Fruit fly (Drosophila melanogaster) whole organism, embryonic: Measurements from ENCODE around the gene Jon66Cii.

Experiments
- Blimp-1 ChIP-seq: fragments of 200-800 bp; sonication (Bioruptor generic); optimal IDR thresholded peaks from 3 replicates; lab custom pipeline; 2018; ENCODE audit warnings: missing biosample characterization, missing genetic modification characterization, mild to moderate bottlenecking, moderate library complexity, missing genetic modification reagents
- CG11695 ChIP-seq: fragments of 200-800 bp; sonication (Bioruptor generic); IDR thresholded peaks from 3 replicates; pipeline ENCODE4 v1.3.6; 2022; ENCODE audit warnings: missing biosample characterization, missing genetic modification characterization
- CG12104 ChIP-seq: fragments of 200-800 bp; sonication (Bioruptor generic); optimal IDR thresholded peaks from 3 replicates; lab custom pipeline; 2016; ENCODE audit warnings: missing biosample characterization, missing genetic modification characterization
- CG12155 ChIP-seq: fragments of 200-800 bp; sonication (Bioruptor generic); optimal IDR thresholded peaks from 3 replicates; lab custom pipeline; 2016; ENCODE audit warnings: missing biosample characterization, missing genetic modification characterization
- CG1233 ChIP-seq: fragments of 200-800 bp; sonication (Bioruptor generic); optimal IDR thresholded peaks from 4 replicates; lab custom pipeline; 2018; ENCODE audit warnings: missing biosample characterization, mild to moderate bottlenecking, missing genetic modification characterization
- CG13123 ChIP-seq: fragments of 200-800 bp; sonication (Bioruptor generic); optimal IDR thresholded peaks from 2 replicates; lab custom pipeline; 2016; ENCODE audit warnings: missing biosample characterization, missing genetic modification characterization
- CG14014 ChIP-seq: fragments of 200-800 bp; sonication (Bioruptor generic); IDR thresholded peaks from 2 replicates; pipeline ENCODE4 v1.3.6; 2022; ENCODE audit warnings: missing biosample characterization, missing genetic modification characterization
- CG14050 ChIP-seq: fragments of 200-800 bp; sonication (Bioruptor generic); IDR thresholded peaks from 3 replicates; pipeline ENCODE4 v1.3.6; 2022; ENCODE audit warnings: missing biosample characterization, missing genetic modification characterization
- CG15601 ChIP-seq: fragments of 200-800 bp; sonication (Bioruptor generic); optimal IDR thresholded peaks from 3 replicates; lab custom pipeline; 2019; ENCODE audit warnings: missing biosample characterization, mild to moderate bottlenecking, missing genetic modification characterization, moderate library complexity
- CG1602 ChIP-seq: fragments of 200-800 bp; sonication (Bioruptor generic); optimal IDR thresholded peaks from 3 replicates; lab custom pipeline; 2016; ENCODE audit warnings: missing biosample characterization, missing genetic modification characterization
- CG16813 ChIP-seq: fragments of 200-800 bp; sonication (Bioruptor generic); IDR thresholded peaks from 3 replicates; pipeline ENCODE4 v1.3.6; 2022; ENCODE audit warnings: missing biosample characterization, missing genetic modification characterization; ENCODE audit not compliant: partially characterized antibody
- CG17186 ChIP-seq: fragments of 200-800 bp; sonication (Bioruptor generic); optimal IDR thresholded peaks from 3 replicates; lab custom pipeline; 2017; ENCODE audit warnings: missing biosample characterization, missing genetic modification reagents, missing genetic modification characterization
- CG18599 ChIP-seq: fragments of 200-800 bp; sonication (Bioruptor generic); optimal IDR thresholded peaks from 3 replicates; lab custom pipeline; 2017; ENCODE audit warnings: missing biosample characterization, missing genetic modification characterization, mild to moderate bottlenecking, moderate library complexity, missing genetic modification reagents
- CG18764 ChIP-seq: fragments of 200-800 bp; sonication (Bioruptor generic); optimal IDR thresholded peaks from 3 replicates; lab custom pipeline; 2016; ENCODE audit warnings: missing biosample characterization, missing genetic modification characterization
- CG2875 ChIP-seq: fragments of 200-800 bp; sonication (Bioruptor generic); optimal IDR thresholded peaks from 2 replicates; lab custom pipeline; 2017; ENCODE audit warnings: missing biosample characterization, mild to moderate bottlenecking, missing genetic modification characterization, missing genetic modification reagents
- CG32772 ChIP-seq: fragments of 200-800 bp; sonication (Bioruptor generic); IDR thresholded peaks from 2 replicates; pipeline ENCODE4 v1.3.6; 2022; ENCODE audit warnings: missing biosample characterization, missing genetic modification characterization
- CG42726 ChIP-seq: fragments of 200-800 bp; sonication (Bioruptor generic); IDR thresholded peaks from 2 replicates; pipeline ENCODE4 v1.3.6; 2022; ENCODE audit warnings: missing biosample characterization, missing genetic modification characterization; ENCODE audit not compliant: partially characterized antibody
- CG6683 ChIP-seq: fragments of 200-800 bp; sonication (Bioruptor generic); optimal IDR thresholded peaks from 2 replicates; lab custom pipeline; 2017; ENCODE audit warnings: missing biosample characterization, mild to moderate bottlenecking, missing genetic modification characterization, missing genetic modification reagents
- CG6813 ChIP-seq: fragments of 200-800 bp; sonication (Bioruptor generic); optimal IDR thresholded peaks from 2 replicates; lab custom pipeline; 2017; ENCODE audit warnings: missing biosample characterization, missing genetic modification characterization, mild to moderate bottlenecking, moderate library complexity, missing genetic modification reagents
- CG7372 ChIP-seq: fragments of 200-800 bp; sonication (Bioruptor generic); IDR thresholded peaks from 2 replicates; pipeline ENCODE4 v1.3.6; 2022; ENCODE audit warnings: missing biosample characterization, missing genetic modification characterization
- CG7786 ChIP-seq: fragments of 200-800 bp; sonication (Bioruptor generic); optimal IDR thresholded peaks from 2 replicates; lab custom pipeline; 2016; ENCODE audit warnings: missing biosample characterization, missing genetic modification characterization
- CG7928 ChIP-seq: fragments of 200-800 bp; sonication (Bioruptor generic); optimal IDR thresholded peaks from 2 replicates; lab custom pipeline; 2017; ENCODE audit warnings: missing biosample characterization, mild to moderate bottlenecking, missing genetic modification characterization
- CG8290 ChIP-seq, 3 experiments: fragments of 200-800 bp; sonication (Bioruptor generic); optimal IDR thresholded peaks; 2 replicates each; lab custom pipeline; 2016 to 2019; ENCODE audit warnings: missing biosample characterization in 3 of 3, missing genetic modification characterization in 3 of 3, mild to moderate bottlenecking in 2 of 3, moderate library complexity in 1 of 3
- D19A ChIP-seq: fragments of 200-800 bp; optimal IDR thresholded peaks from 3 replicates; lab custom pipeline; 2019; ENCODE audit warnings: missing biosample characterization, mild to moderate bottlenecking, missing genetic modification characterization, moderate library complexity
- Doc3 ChIP-seq: fragments of 200-800 bp; sonication (Bioruptor generic); IDR thresholded peaks from 3 replicates; pipeline ENCODE4 v1.3.6; 2022; ENCODE audit warnings: missing biosample characterization, missing genetic modification characterization; ENCODE audit not compliant: partially characterized antibody
- Eip74EF ChIP-seq, 2 experiments: fragments of 200-800 bp in 1 of 2; fragments of >200 bp in 1 of 2; sonication (Bioruptor generic) in 1 of 2; optimal IDR thresholded peaks; 2 replicates each; lab custom pipeline; 2017 to 2019; ENCODE audit warnings: missing biosample characterization in 2 of 2, missing genetic modification characterization in 2 of 2, mild to moderate bottlenecking in 1 of 2, moderate library complexity in 1 of 2
- Ets97D ChIP-seq: fragments of 200-800 bp; sonication (Bioruptor generic); optimal IDR thresholded peaks from 3 replicates; lab custom pipeline; 2016; ENCODE audit warnings: missing biosample characterization, missing genetic modification characterization
- Gug ChIP-seq: fragments of 200-800 bp; sonication (Bioruptor generic); IDR thresholded peaks from 4 replicates; pipeline ENCODE4 v1.3.6; 2022; ENCODE audit warnings: missing biosample characterization, missing genetic modification characterization
- Hr39 ChIP-seq: fragments of >200 bp; optimal IDR thresholded peaks from 2 replicates; lab custom pipeline; 2017
- MBD-R2 ChIP-seq: fragments of 200-800 bp; sonication (Bioruptor generic); IDR thresholded peaks from 2 replicates; pipeline ENCODE4 v1.3.6; 2022; ENCODE audit warnings: missing biosample characterization, missing genetic modification characterization
- NC2α ChIP-seq: fragments of 200-800 bp; sonication (Bioruptor generic); optimal IDR thresholded peaks from 2 replicates; lab custom pipeline; 2016; ENCODE audit warnings: missing biosample characterization, missing genetic modification characterization
- NFAT ChIP-seq: fragments of 200-800 bp; sonication (Bioruptor generic); IDR thresholded peaks from 2 replicates; pipeline ENCODE4 v1.3.6; 2022; ENCODE audit warnings: missing biosample characterization, missing genetic modification characterization
- Sry-β ChIP-seq: fragments of 200-800 bp; sonication (Bioruptor generic); optimal IDR thresholded peaks from 2 replicates; lab custom pipeline; 2018; ENCODE audit warnings: missing biosample characterization, mild to moderate bottlenecking, missing genetic modification characterization, moderate library complexity
- TFAM ChIP-seq: fragments of 200-800 bp; sonication (Bioruptor generic); optimal IDR thresholded peaks from 2 replicates; lab custom pipeline; 2017; ENCODE audit warnings: missing biosample characterization, missing genetic modification characterization, inconsistent platforms
- aop ChIP-seq: fragments of 200-800 bp; sonication (Bioruptor generic); IDR thresholded peaks from 2 replicates; pipeline ENCODE4 v1.3.6; 2022; ENCODE audit warnings: missing biosample characterization, missing genetic modification characterization
- ash1 ChIP-seq: fragments of 200-800 bp; sonication (Bioruptor generic); optimal IDR thresholded peaks from 2 replicates; lab custom pipeline; 2018; ENCODE audit warnings: missing biosample characterization, mild to moderate bottlenecking, missing genetic modification characterization
- ato ChIP-seq: fragments of 200-800 bp; sonication (Bioruptor generic); IDR thresholded peaks from 2 replicates; pipeline ENCODE4 v1.3.6; 2022; ENCODE audit warnings: missing biosample characterization, missing genetic modification characterization; ENCODE audit not compliant: partially characterized antibody
- crol ChIP-seq: fragments of 200-800 bp; sonication (Bioruptor generic); IDR thresholded peaks from 2 replicates; pipeline ENCODE4 v1.3.6; 2022; ENCODE audit warnings: missing biosample characterization, missing genetic modification characterization
- dimm ChIP-seq: fragments of 200-800 bp; sonication (Bioruptor generic); IDR thresholded peaks from 2 replicates; pipeline ENCODE4 v1.3.6; 2022; ENCODE audit warnings: missing biosample characterization, missing genetic modification characterization
- ems ChIP-seq: fragments of 200-800 bp; sonication (Bioruptor generic); optimal IDR thresholded peaks from 3 replicates; lab custom pipeline; 2016; ENCODE audit warnings: missing biosample characterization, missing genetic modification characterization
- h ChIP-seq: fragments of >200 bp; optimal IDR thresholded peaks from 2 replicates; lab custom pipeline; 2017
- her ChIP-seq: fragments of 200-800 bp; sonication (Bioruptor generic); optimal IDR thresholded peaks from 2 replicates; lab custom pipeline; 2016; ENCODE audit warnings: missing biosample characterization, missing genetic modification characterization
- jumu ChIP-seq: fragments of 200-800 bp; sonication (Bioruptor generic); optimal IDR thresholded peaks from 3 replicates; lab custom pipeline; 2016; ENCODE audit warnings: missing biosample characterization, missing genetic modification characterization
- pfk ChIP-seq: fragments of 200-800 bp; sonication (Bioruptor generic); optimal IDR thresholded peaks from 2 replicates; lab custom pipeline; 2018; ENCODE audit warnings: missing biosample characterization, mild to moderate bottlenecking, missing genetic modification characterization, moderate library complexity
- phol ChIP-seq: fragments of 200-800 bp; sonication (Bioruptor generic); optimal IDR thresholded peaks from 3 replicates; lab custom pipeline; 2018; ENCODE audit warnings: missing biosample characterization, mild to moderate bottlenecking, missing genetic modification characterization, moderate library complexity
- repo ChIP-seq: fragments of 200-800 bp; sonication (Bioruptor generic); optimal IDR thresholded peaks from 2 replicates; lab custom pipeline; 2016; ENCODE audit warnings: missing biosample characterization, missing genetic modification characterization
- sc ChIP-seq, 3 experiments: fragments of >200 bp in 2 of 3; fragments of 200-800 bp in 1 of 3; sonication (Bioruptor generic) in 1 of 3; optimal IDR thresholded peaks; 2 replicates in 2 of 3; 3 replicates in 1 of 3; lab custom pipeline; 2017; ENCODE audit warnings: mild to moderate bottlenecking in 1 of 3, missing biosample characterization in 1 of 3, missing genetic modification characterization in 1 of 3, missing genetic modification reagents in 1 of 3

Gene Jon66Cii

dm6 chr3L:8346100-8346980, 47.1 kb downstream of the Jon66Cii start, which contains the start of the genes CG7182 and GAPcenA (continued):
- peak; percentile 33; the same call in 1 of the 2 replicates for TF ChIP-seq ato (GFP tag; lab: Robert Waterston, UW)
- TF ChIP-seq CG7928, result no peak
- TF ChIP-seq Hr39, result no peak
- peak; percentile 42; the same call in 1 of the 3 replicates for TF ChIP-seq CG14050
- TF ChIP-seq CG32772 (GFP tag; lab: Robert Waterston, UW), result peak; percentile 33; the same call in 1 of the 2 replicates
- TF ChIP-seq CG17186 (GFP tag; lab: Kevin White, UChicago), result no peak
- TF ChIP-seq CG42726 (GFP tag; lab: Robert Waterston, UW), result no peak
- peak; percentile 42 for TF ChIP-seq CG18764 (GFP tag; lab: Kevin White, UChicago)
- TF ChIP-seq CG14014 (GFP tag; lab: Robert Waterston, UW), result no peak
- TF ChIP-seq CG7372 (GFP tag; lab: Robert Waterston, UW), result no peak; the same call in 1 of the 2 replicates
- TF ChIP-seq CG6683 (GFP tag; lab: Kevin White, UChicago), result peak; percentile 47
- TF ChIP-seq h (lab: Kevin White, UChicago), result no peak
- peak; percentile 53 for TF ChIP-seq MBD-R2
- peak; percentile 55; the same call in 2 of the 3 replicates for TF ChIP-seq CG16813 (GFP tag; lab: Robert Waterston, UW)
- TF ChIP-seq CG1602 (GFP tag; lab: Kevin White, UChicago), result peak; percentile 64
- TF ChIP-seq sc (optimal IDR thresholded peaks at IDR 0.05; lab: Kevin White, UChicago), result no peak
- peak; percentile 56 for TF ChIP-seq sc (GFP tag; optimal IDR thresholded peaks at IDR 0.05; lab: Kevin White, UChicago)
- TF ChIP-seq ems (GFP tag; lab: Kevin White, UChicago), result peak; percentile 29
- TF ChIP-seq CG1233, result peak; percentile 73
- no peak for TF ChIP-seq repo
- no peak for TF ChIP-seq dimm (GFP tag; lab: Robert Waterston, UW)
- peak; percentile 26 for TF ChIP-seq jumu (GFP tag; lab: Kevin White, UChicago)
- no peak for TF ChIP-seq Sry-β
- TF ChIP-seq aop (GFP tag; lab: Robert Waterston, UW), result no peak
- 0 out of 3 replicates have a peak, but pooled peaks have one; percentile 48 for TF ChIP-seq Doc3
- peak; percentile 24; the same call in 1 of the 4 replicates for TF ChIP-seq Gug (GFP tag; lab: Robert Waterston, UW)
- TF ChIP-seq crol (GFP tag; lab: Robert Waterston, UW), result peak; percentile 99
- TF ChIP-seq CG18599 (GFP tag; lab: Kevin White, UChicago), result peak; percentile 75
- peak in 1 of 2 experiments; percentile 38 for TF ChIP-seq Eip74EF (GFP tag; optimal IDR thresholded peaks at IDR 0.05; lab: Kevin White, UChicago)
- TF ChIP-seq D19A (tag; lab: Kevin White, UChicago), result no peak
- peak; percentile 39 for TF ChIP-seq Ets97D (GFP tag; lab: Kevin White, UChicago)
- peak; percentile 2 for TF ChIP-seq her
- TF ChIP-seq CG6813 (GFP tag; lab: Kevin White, UChicago), result peak; percentile 13
- TF ChIP-seq phol (tag; lab: Kevin White, UChicago), result peak; percentile 77
- TF ChIP-seq CG8290 (GFP tag; optimal IDR thresholded peaks at IDR 0.05; lab: Kevin White, UChicago), result peak; percentile 76
- TF ChIP-seq CG8290 (tag; optimal IDR thresholded peaks at IDR 0.05; lab: Kevin White, UChicago), result peak in 1 of 2 experiments; percentile 38
- peak; percentile 10 for TF ChIP-seq CG13123
- no peak for TF ChIP-seq pfk (GFP tag; lab: Kevin White, UChicago)
- TF ChIP-seq NFAT, result peak; percentile 36; the same call in 1 of the 2 replicates
- TF ChIP-seq Blimp-1 (GFP tag; lab: Kevin White, UChicago), result peak; percentile 59
- TF ChIP-seq ash1 (GFP tag; lab: Kevin White, UChicago), result no peak
- peak; percentile 79 for TF ChIP-seq CG15601 (tag; lab: Kevin White, UChicago)
- no peak for TF ChIP-seq CG11695 (GFP tag; lab: Robert Waterston, UW)
- TF ChIP-seq TFAM (GFP tag; lab: Kevin White, UChicago), result no peak
- peak; percentile 77 for TF ChIP-seq CG12104 (GFP tag; lab: Kevin White, UChicago)
- TF ChIP-seq CG2875 (GFP tag; lab: Kevin White, UChicago), result no peak
- no peak for TF ChIP-seq CG7786 (GFP tag; lab: Kevin White, UChicago)
- no peak for TF ChIP-seq NC2α (GFP tag; lab: Kevin White, UChicago)
- TF ChIP-seq CG12155 (GFP tag; lab: Kevin White, UChicago), result peak; percentile 72
